Worm (Caenorhabditis elegans) whole organism, midembryonic: Measurements from ENCODE around the gene Y46G5A.36.

Source experiments
- T22C8.4 ChIP-seq: fragments of 200-800 bp; sonication (Bioruptor generic); IDR thresholded peaks from 2 replicates; pipeline ENCODE4 v1.3.6; 2022; ENCODE audit warnings: missing genetic modification characterization, missing compliant biosample characterization
- cog-1 ChIP-seq: sonication (generic microtip); optimal IDR thresholded peaks from 2 replicates; lab custom pipeline; 2016; ENCODE audit warnings: missing genetic modification characterization, missing compliant biosample characterization
- flt-1 ChIP-seq: fragments of 200-800 bp; sonication (Bioruptor generic); IDR thresholded peaks from 2 replicates; pipeline ENCODE4 v1.3.6; 2022; ENCODE audit warnings: missing genetic modification characterization, missing compliant biosample characterization
- klf-2 ChIP-seq: fragments of 200-800 bp; sonication (Bioruptor generic); conservative IDR thresholded peaks from 2 replicates; pipeline ENCODE4 v1.3.6; 2022; ENCODE audit warnings: missing genetic modification reagents, missing genetic modification characterization, missing compliant biosample characterization
- med-1 ChIP-seq: sonication (generic microtip); optimal IDR thresholded peaks from 2 replicates; lab custom pipeline; 2017; ENCODE audit warnings: missing genetic modification characterization, mild to moderate bottlenecking, missing compliant biosample characterization, antibody characterized with exemption, missing genetic modification reagents; ENCODE audit not compliant: insufficient read depth
- ref-1 ChIP-seq: fragments of 200-800 bp; sonication (Bioruptor generic); conservative IDR thresholded peaks from 2 replicates; pipeline ENCODE4 v1.3.6; 2022; ENCODE audit warnings: missing genetic modification reagents, missing genetic modification characterization, missing compliant biosample characterization
- tab-1 ChIP-seq: fragments of 200-800 bp; sonication (Bioruptor generic); IDR thresholded peaks from 2 replicates; pipeline ENCODE4 v1.3.6; 2022; ENCODE audit warnings: missing genetic modification characterization, missing compliant biosample characterization
- ztf-23 ChIP-seq: fragments of 200-800 bp; sonication (Bioruptor generic); IDR thresholded peaks from 2 replicates; pipeline ENCODE4 v1.3.6; 2022; ENCODE audit warnings: missing genetic modification reagents, missing genetic modification characterization, missing compliant biosample characterization
- ztf-29 ChIP-seq: fragments of 200-800 bp; sonication (Bioruptor generic); IDR thresholded peaks from 2 replicates; pipeline ENCODE4 v1.3.6; 2022; ENCODE audit warnings: missing genetic modification reagents, missing genetic modification characterization, missing compliant biosample characterization

The Y46G5A.36 gene

ce11 chrII:12810709-12811108 lies 12.8 kb upstream of the Y46G5A.36 start, which contains the start of gene Y46G5A.20:
Gene Y46G5A.20 (plus strand): TSS chrII:12811009.
- TF ChIP-seq med-1 (GFP tag; lab: Kevin White, UChicago) (no peak), flt-1 (no peak), tab-1 (GFP tag; lab: Robert Waterston, UW) (no peak), ztf-29 (GFP tag; lab: Robert Waterston, UW) (no peak), ref-1 (GFP tag; lab: Robert Waterston, UW) (no peak), ztf-23 (no peak), T22C8.4 (GFP tag; lab: Robert Waterston, UW) (no peak), cog-1 (tag; lab: Kevin White, UChicago) (no peak), klf-2 (no peak)

- TF ChIP-seq ztf-29 (GFP tag; lab: Robert Waterston, UW) (no peak), T22C8.4 (GFP tag; lab: Robert Waterston, UW) (no peak), ztf-23 (no peak), ref-1 (GFP tag; lab: Robert Waterston, UW) (no peak), cog-1 (tag; lab: Kevin White, UChicago) (no peak)
Measured at ce11 chrII:12813253-12813652, 10.2 kb upstream of the Y46G5A.36 start.

ce11 chrII:12816412-12817146 lies 6.9 kb upstream of the Y46G5A.36 start, which contains the start of gene acl-7:
Gene acl-7 (minus strand): TSS chrII:12816462.
- TF ChIP-seq ztf-29 (GFP tag; lab: Robert Waterston, UW) (no peak), flt-1 (no peak), tab-1 (GFP tag; lab: Robert Waterston, UW) (no peak), cog-1 (tag; lab: Kevin White, UChicago) (no peak), med-1 (GFP tag; lab: Kevin White, UChicago) (no peak), ztf-23 (no peak), ref-1 (GFP tag; lab: Robert Waterston, UW) (no peak), T22C8.4 (GFP tag; lab: Robert Waterston, UW) (no peak), klf-2 (no peak)

ce11 chrII:12818488-12818887 lies 5.0 kb upstream of the Y46G5A.36 start, which contains the start of gene Y46G5A.22:
Gene Y46G5A.22 (minus strand): TSS chrII:12818588.
- TF ChIP-seq ref-1 (GFP tag; lab: Robert Waterston, UW) (no peak), cog-1 (tag; lab: Kevin White, UChicago) (no peak), klf-2 (no peak), ztf-29 (GFP tag; lab: Robert Waterston, UW) (no peak), T22C8.4 (GFP tag; lab: Robert Waterston, UW) (no peak), flt-1 (no peak), med-1 (GFP tag; lab: Kevin White, UChicago) (no peak), tab-1 (GFP tag; lab: Robert Waterston, UW) (no peak), ztf-23 (no peak)

ce11 chrII:12819979-12820378 lies 3.5 kb upstream of the Y46G5A.36 start:
- no peak for TF ChIP-seq ztf-23
- no peak for TF ChIP-seq cog-1 (tag; lab: Kevin White, UChicago)
- no peak for TF ChIP-seq ref-1 (GFP tag; lab: Robert Waterston, UW)
- TF ChIP-seq klf-2 = no peak
- TF ChIP-seq ztf-29 (GFP tag; lab: Robert Waterston, UW) = no peak
- TF ChIP-seq med-1 (GFP tag; lab: Kevin White, UChicago) = no peak
- TF ChIP-seq flt-1 = no peak
- TF ChIP-seq tab-1 (GFP tag; lab: Robert Waterston, UW) = no peak
- TF ChIP-seq T22C8.4 (GFP tag; lab: Robert Waterston, UW) = no peak

- TF ChIP-seq ref-1 (GFP tag; lab: Robert Waterston, UW) (no peak), ztf-29 (GFP tag; lab: Robert Waterston, UW) (peak; percentile 42; the same call in 1 of the 2 replicates)
Measured at ce11 chrII:12824463-12824862, 984 bp downstream of the Y46G5A.36 start.

ce11 chrII:12826752-12827151 lies 3.3 kb downstream of the Y46G5A.36 start, which contains the start of gene Y46G5A.38:
Gene Y46G5A.38 (plus strand): TSS chrII:12827052.
- TF ChIP-seq med-1 (GFP tag; lab: Kevin White, UChicago) (no peak), klf-2 (no peak), ztf-23 (no peak), tab-1 (GFP tag; lab: Robert Waterston, UW) (no peak), ztf-29 (GFP tag; lab: Robert Waterston, UW) (no peak), cog-1 (tag; lab: Kevin White, UChicago) (no peak), T22C8.4 (GFP tag; lab: Robert Waterston, UW) (no peak), flt-1 (no peak), ref-1 (GFP tag; lab: Robert Waterston, UW) (no peak)

- TF ChIP-seq med-1 (GFP tag; lab: Kevin White, UChicago) = no peak
- no peak for TF ChIP-seq cog-1 (tag; lab: Kevin White, UChicago)
- TF ChIP-seq flt-1 = no peak
- TF ChIP-seq klf-2 = no peak
- no peak for TF ChIP-seq ztf-23
Measured at ce11 chrII:12828863-12829262, 5.4 kb downstream of the Y46G5A.36 start, which contains the start of gene Y46G5A.23. Gene Y46G5A.23 (minus strand): TSS chrII:12828963.

- TF ChIP-seq ztf-29 (GFP tag; lab: Robert Waterston, UW) = no peak
- no peak for TF ChIP-seq med-1 (GFP tag; lab: Kevin White, UChicago)
- no peak for TF ChIP-seq T22C8.4 (GFP tag; lab: Robert Waterston, UW)
- no peak for TF ChIP-seq cog-1 (tag; lab: Kevin White, UChicago)
- no peak for TF ChIP-seq flt-1
- TF ChIP-seq tab-1 (GFP tag; lab: Robert Waterston, UW) = no peak
- no peak for TF ChIP-seq ztf-23
- no peak for TF ChIP-seq ref-1 (GFP tag; lab: Robert Waterston, UW)
- TF ChIP-seq klf-2 = no peak
Measured at ce11 chrII:12830347-12830746, 6.9 kb downstream of the Y46G5A.36 start, which contains the start of gene bcmo-1. Gene bcmo-1 (plus strand): TSS chrII:12830676.
